Worm (Caenorhabditis elegans) whole organism, mixed stage, embryonic: ENCODE results near the gene T26H8.4.

Experiments used
- bed-3 ChIP-seq: fragments of 200-800 bp; sonication (Bioruptor generic); optimal IDR thresholded peaks from 3 replicates; lab custom pipeline; 2018; ENCODE audit warnings: mild to moderate bottlenecking, missing genetic modification characterization, moderate library complexity, missing compliant biosample characterization
- blmp-1 ChIP-seq: fragments of 150-350 bp; optimal IDR thresholded peaks from 2 replicates; lab custom pipeline; 2014; ENCODE audit warnings: missing biosample characterization, missing genetic modification characterization
- ceh-39 ChIP-seq: fragments of 150-350 bp; optimal IDR thresholded peaks from 2 replicates; lab custom pipeline; 2014; ENCODE audit warnings: missing biosample characterization, missing genetic modification characterization
- ceh-43 ChIP-seq: fragments of 200-800 bp; sonication (Bioruptor generic); optimal IDR thresholded peaks from 2 replicates; lab custom pipeline; 2018; ENCODE audit warnings: mild to moderate bottlenecking, missing genetic modification characterization, moderate library complexity, missing compliant biosample characterization
- ceh-83 ChIP-seq: fragments of 200-800 bp; sonication (Bioruptor generic); optimal IDR thresholded peaks from 2 replicates; lab custom pipeline; 2018; ENCODE audit warnings: mild to moderate bottlenecking, missing genetic modification characterization, missing compliant biosample characterization
- ces-1 ChIP-seq: fragments of 150-350 bp; optimal IDR thresholded peaks from 2 replicates; lab custom pipeline; 2014; ENCODE audit warnings: missing biosample characterization, missing genetic modification reagents, missing genetic modification characterization
- cnd-1 ChIP-seq: fragments of 200-800 bp; sonication (Bioruptor generic); optimal IDR thresholded peaks from 2 replicates; lab custom pipeline; 2018; ENCODE audit warnings: mild to moderate bottlenecking, missing genetic modification characterization, missing compliant biosample characterization
- drap-1 ChIP-seq: fragments of 200-800 bp; sonication (Bioruptor generic); optimal IDR thresholded peaks from 3 replicates; lab custom pipeline; 2018; ENCODE audit warnings: mild to moderate bottlenecking, missing genetic modification characterization, missing compliant biosample characterization
- elt-1 ChIP-seq: sonication (generic microtip); optimal IDR thresholded peaks from 2 replicates; lab custom pipeline; 2017; ENCODE audit warnings: missing genetic modification characterization, mild to moderate bottlenecking, missing compliant biosample characterization, antibody characterized with exemption, moderate library complexity, borderline replicate concordance; ENCODE audit not compliant: insufficient read depth
- elt-3 ChIP-seq: fragments of 150-350 bp; optimal IDR thresholded peaks from 2 replicates; lab custom pipeline; 2014; ENCODE audit warnings: missing biosample characterization, missing genetic modification characterization
- flh-1 ChIP-seq: fragments of 200-800 bp; sonication (Bioruptor generic); optimal IDR thresholded peaks from 2 replicates; lab custom pipeline; 2018; ENCODE audit warnings: mild to moderate bottlenecking, missing genetic modification characterization, moderate library complexity, missing compliant biosample characterization
- ham-2 ChIP-seq: fragments of 200-800 bp; sonication (Bioruptor generic); optimal IDR thresholded peaks from 2 replicates; lab custom pipeline; 2018; ENCODE audit warnings: mild to moderate bottlenecking, missing genetic modification characterization, missing compliant biosample characterization
- hlh-1 ChIP-seq: fragments of 150-350 bp; optimal IDR thresholded peaks from 2 replicates; lab custom pipeline; 2014; ENCODE audit warnings: missing biosample characterization, missing genetic modification reagents, missing genetic modification characterization
- lin-13 ChIP-seq: fragments of 150-350 bp; optimal IDR thresholded peaks from 2 replicates; lab custom pipeline; 2014; ENCODE audit warnings: missing biosample characterization, missing genetic modification characterization
- lin-32 ChIP-seq: fragments of 200-800 bp; sonication (Bioruptor generic); optimal IDR thresholded peaks from 2 replicates; lab custom pipeline; 2018; ENCODE audit warnings: mild to moderate bottlenecking, missing genetic modification characterization, missing compliant biosample characterization
- lsy-2 ChIP-seq: fragments of 150-350 bp; optimal IDR thresholded peaks from 2 replicates; lab custom pipeline; 2014; ENCODE audit warnings: missing biosample characterization, missing genetic modification characterization
- mep-1 ChIP-seq: fragments of 150-350 bp; optimal IDR thresholded peaks from 2 replicates; lab custom pipeline; 2017; ENCODE audit warnings: missing biosample characterization, missing genetic modification reagents, missing genetic modification characterization, inconsistent platforms
- mls-2 ChIP-seq: sonication (generic microtip); optimal IDR thresholded peaks from 2 replicates; lab custom pipeline; 2016; ENCODE audit warnings: mild to moderate bottlenecking, missing genetic modification characterization, moderate library complexity, missing compliant biosample characterization
- nhr-12 ChIP-seq: fragments of 150-350 bp; optimal IDR thresholded peaks from 2 replicates; lab custom pipeline; 2014; ENCODE audit warnings: missing biosample characterization, missing genetic modification characterization
- nhr-2 ChIP-seq: fragments of 150-350 bp; optimal IDR thresholded peaks from 2 replicates; lab custom pipeline; 2014; ENCODE audit warnings: missing biosample characterization, missing genetic modification characterization
- nhr-237 ChIP-seq: fragments of 150-350 bp; optimal IDR thresholded peaks from 2 replicates; lab custom pipeline; 2014; ENCODE audit warnings: missing biosample characterization, missing genetic modification characterization
- nhr-28 ChIP-seq: fragments of 150-350 bp; optimal IDR thresholded peaks from 2 replicates; lab custom pipeline; 2014; ENCODE audit warnings: missing biosample characterization, missing genetic modification characterization
- nhr-76 ChIP-seq: sonication (generic microtip); optimal IDR thresholded peaks from 2 replicates; lab custom pipeline; 2017; ENCODE audit warnings: missing biosample characterization, missing genetic modification characterization
- pha-4 ChIP-seq: fragments of 150-350 bp; optimal IDR thresholded peaks from 2 replicates; lab custom pipeline; 2018; ENCODE audit warnings: missing biosample characterization, missing genetic modification reagents, missing genetic modification characterization
- sem-2 ChIP-seq: fragments of 200-800 bp; sonication (Bioruptor generic); optimal IDR thresholded peaks from 2 replicates; lab custom pipeline; 2018; ENCODE audit warnings: mild to moderate bottlenecking, missing genetic modification characterization, missing compliant biosample characterization
- snpc-4 ChIP-seq: fragments of 150-350 bp; optimal IDR thresholded peaks from 2 replicates; lab custom pipeline; 2014; ENCODE audit warnings: missing biosample characterization, missing genetic modification characterization
- sptf-1 ChIP-seq: sonication (generic microtip); optimal IDR thresholded peaks from 2 replicates; lab custom pipeline; 2017; ENCODE audit warnings: mild to moderate bottlenecking, missing genetic modification characterization, moderate library complexity, missing compliant biosample characterization
- tbx-8 ChIP-seq: fragments of 200-800 bp; sonication (Bioruptor generic); optimal IDR thresholded peaks from 2 replicates; lab custom pipeline; 2018; ENCODE audit warnings: mild to moderate bottlenecking, missing genetic modification characterization, moderate library complexity, missing compliant biosample characterization
- unc-120 ChIP-seq: sonication (generic microtip); optimal IDR thresholded peaks from 2 replicates; lab custom pipeline; 2017; ENCODE audit warnings: missing genetic modification characterization, missing compliant biosample characterization; ENCODE audit not compliant: poor library complexity, severe bottlenecking
- unc-39 ChIP-seq: fragments of 150-350 bp; optimal IDR thresholded peaks from 2 replicates; lab custom pipeline; 2014; ENCODE audit warnings: missing biosample characterization, missing genetic modification characterization
- unc-62 ChIP-seq: fragments of 150-350 bp; optimal IDR thresholded peaks from 2 replicates; lab custom pipeline; 2014; ENCODE audit warnings: missing biosample characterization, missing genetic modification reagents, missing genetic modification characterization
- zip-8 ChIP-seq: fragments of 150-350 bp; optimal IDR thresholded peaks from 2 replicates; lab custom pipeline; 2014; ENCODE audit warnings: missing biosample characterization, missing genetic modification characterization
- ztf-11 ChIP-seq: fragments of 150-350 bp; optimal IDR thresholded peaks from 2 replicates; lab custom pipeline; 2014; ENCODE audit warnings: missing biosample characterization, missing genetic modification characterization

Gene T26H8.4

DNA sequence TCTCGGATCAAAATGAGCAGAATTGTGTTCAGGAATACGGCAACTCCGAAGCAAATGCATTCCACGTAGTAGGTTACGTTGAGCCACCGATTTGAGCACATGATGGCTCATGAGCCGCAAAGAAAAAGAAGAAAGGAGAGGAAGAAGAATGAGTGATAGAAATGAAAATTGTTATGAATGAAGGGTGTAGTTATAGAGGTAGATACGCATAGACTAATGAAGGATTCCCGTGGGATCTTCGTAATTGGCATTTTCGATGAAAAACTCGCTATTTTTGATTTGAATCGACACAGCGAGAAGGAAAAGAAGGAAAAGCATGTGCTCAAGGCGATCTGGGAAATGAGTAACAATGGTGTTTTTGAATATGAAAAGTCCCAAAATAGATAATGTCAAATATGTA lies 12.8 kb downstream of the T26H8.4 start, which contains the start of gene str-96:
TSS of gene str-96 (minus strand) at position 101 of the 400 bp plus-strand sequence.
- TF ChIP-seq mep-1 (tag; lab: Kevin White, UChicago), result no peak
- no peak for TF ChIP-seq blmp-1
- no peak for TF ChIP-seq nhr-12 (tag; lab: Kevin White, UChicago)
- TF ChIP-seq mls-2 (tag; lab: Kevin White, UChicago), result no peak
- TF ChIP-seq ham-2 (GFP tag; lab: Kevin White, UChicago), result no peak
- no peak for TF ChIP-seq lsy-2
- TF ChIP-seq snpc-4 (tag; lab: Kevin White, UChicago), result no peak
- no peak for TF ChIP-seq lin-32
- no peak for TF ChIP-seq ces-1 (GFP tag; lab: Kevin White, UChicago)
- no peak for TF ChIP-seq bed-3 (GFP tag; lab: Kevin White, UChicago)
- TF ChIP-seq elt-1 (tag; lab: Kevin White, UChicago), result no peak
- TF ChIP-seq nhr-28 (tag; lab: Kevin White, UChicago), result no peak
- no peak for TF ChIP-seq tbx-8 (GFP tag; lab: Kevin White, UChicago)
- TF ChIP-seq drap-1 (GFP tag; lab: Kevin White, UChicago), result no peak
- no peak for TF ChIP-seq elt-3
- TF ChIP-seq ceh-83 (GFP tag; lab: Kevin White, UChicago), result no peak
- no peak for TF ChIP-seq unc-120
- TF ChIP-seq lin-13 (tag; lab: Kevin White, UChicago), result no peak
- TF ChIP-seq unc-39 (tag; lab: Kevin White, UChicago), result no peak
- TF ChIP-seq hlh-1, result no peak
- TF ChIP-seq, all 35 proteins: peak for 0

ce11 chrV:15290995-15291394 lies 15.7 kb downstream of the T26H8.4 start, which contains the start of gene cyp-34A2:
TSS of gene cyp-34A2 (minus strand) at chrV:15291095.
- no peak for TF ChIP-seq blmp-1
- no peak for TF ChIP-seq snpc-4 (tag; lab: Kevin White, UChicago)
- TF ChIP-seq ceh-43 (GFP tag; lab: Kevin White, UChicago), result no peak
- TF ChIP-seq nhr-28 (tag; lab: Kevin White, UChicago), result no peak
- no peak for TF ChIP-seq nhr-76
- no peak for TF ChIP-seq sem-2 (GFP tag; lab: Kevin White, UChicago)
- no peak for TF ChIP-seq lsy-2
- no peak for TF ChIP-seq tbx-8 (GFP tag; lab: Kevin White, UChicago)
- TF ChIP-seq ceh-39 (tag; lab: Kevin White, UChicago), result no peak
- TF ChIP-seq elt-3, result no peak
- no peak for TF ChIP-seq ces-1 (GFP tag; lab: Kevin White, UChicago)
- TF ChIP-seq, all 35 proteins: peak for 0

ce11 chrV:15287856-15288255 lies 18.8 kb downstream of the T26H8.4 start, which contains the start of gene cyp-34A1:
TSS of gene cyp-34A1 (minus strand) at chrV:15287956.
- no peak for TF ChIP-seq cnd-1 (tag; lab: Kevin White, UChicago)
- no peak for TF ChIP-seq lsy-2
- TF ChIP-seq bed-3 (GFP tag; lab: Kevin White, UChicago), result no peak
- no peak for TF ChIP-seq nhr-12 (tag; lab: Kevin White, UChicago)
- no peak for TF ChIP-seq tbx-8 (GFP tag; lab: Kevin White, UChicago)
- no peak for TF ChIP-seq flh-1 (GFP tag; lab: Kevin White, UChicago)
- no peak for TF ChIP-seq ham-2 (GFP tag; lab: Kevin White, UChicago)
- no peak for TF ChIP-seq sem-2 (GFP tag; lab: Kevin White, UChicago)
- TF ChIP-seq nhr-2 (tag; lab: Kevin White, UChicago), result no peak
- TF ChIP-seq ztf-11 (tag; lab: Kevin White, UChicago), result no peak
- no peak for TF ChIP-seq mep-1 (tag; lab: Kevin White, UChicago)
- no peak for TF ChIP-seq unc-62 (GFP tag; lab: Kevin White, UChicago)
- TF ChIP-seq sptf-1 (tag; lab: Kevin White, UChicago), result no peak
- TF ChIP-seq nhr-76, result no peak
- no peak for TF ChIP-seq zip-8 (tag; lab: Kevin White, UChicago)
- no peak for TF ChIP-seq blmp-1
- no peak for TF ChIP-seq snpc-4 (tag; lab: Kevin White, UChicago)
- TF ChIP-seq unc-120, result no peak
- TF ChIP-seq nhr-28 (tag; lab: Kevin White, UChicago), result no peak
- TF ChIP-seq, all 35 proteins: peak for 0

ce11 chrV:15285984-15286383 lies 20.7 kb downstream of the T26H8.4 start:
- no peak for TF ChIP-seq sem-2 (GFP tag; lab: Kevin White, UChicago)
- no peak for TF ChIP-seq cnd-1 (tag; lab: Kevin White, UChicago)
- no peak for TF ChIP-seq elt-1 (tag; lab: Kevin White, UChicago)
- no peak for TF ChIP-seq nhr-28 (tag; lab: Kevin White, UChicago)
- no peak for TF ChIP-seq ham-2 (GFP tag; lab: Kevin White, UChicago)
- TF ChIP-seq snpc-4 (tag; lab: Kevin White, UChicago), result no peak
- TF ChIP-seq unc-39 (tag; lab: Kevin White, UChicago), result no peak
- TF ChIP-seq unc-120, result no peak
- TF ChIP-seq nhr-237 (tag; lab: Kevin White, UChicago), result no peak
- no peak for TF ChIP-seq zip-8 (tag; lab: Kevin White, UChicago)
- no peak for TF ChIP-seq mep-1 (tag; lab: Kevin White, UChicago)
- TF ChIP-seq drap-1 (GFP tag; lab: Kevin White, UChicago), result no peak
- no peak for TF ChIP-seq lsy-2
- TF ChIP-seq sptf-1 (tag; lab: Kevin White, UChicago), result no peak
- no peak for TF ChIP-seq mls-2 (tag; lab: Kevin White, UChicago)
- no peak for TF ChIP-seq ceh-43 (GFP tag; lab: Kevin White, UChicago)
- no peak for TF ChIP-seq pha-4 (tag; lab: Kevin White, UChicago)
- TF ChIP-seq nhr-2 (tag; lab: Kevin White, UChicago), result no peak
- no peak for TF ChIP-seq blmp-1
